Fruit fly (Drosophila melanogaster) whole organism, adult: ENCODE data around the gene CG14022.
A peak's percentile ranks its signal among the peaks of the same experiment; 100 is the strongest.

ENCODE experiments used
- CG11617 ChIP-seq: fragments of 200-800 bp; sonication (Bioruptor generic); optimal IDR thresholded peaks from 2 replicates; lab custom pipeline; 2017; ENCODE audit warnings: mild to moderate bottlenecking, missing biosample characterization, missing genetic modification reagents, missing genetic modification characterization
- CG12768 ChIP-seq: fragments of 200-800 bp; sonication (Bioruptor generic); optimal IDR thresholded peaks from 2 replicates; lab custom pipeline; 2017; ENCODE audit warnings: missing biosample characterization, missing genetic modification characterization, mild to moderate bottlenecking, moderate library complexity, missing genetic modification reagents
- Crg-1 ChIP-seq: fragments of 200-800 bp; sonication (Bioruptor generic); optimal IDR thresholded peaks from 2 replicates; lab custom pipeline; 2016; ENCODE audit warnings: missing biosample characterization, missing genetic modification characterization

DNA sequence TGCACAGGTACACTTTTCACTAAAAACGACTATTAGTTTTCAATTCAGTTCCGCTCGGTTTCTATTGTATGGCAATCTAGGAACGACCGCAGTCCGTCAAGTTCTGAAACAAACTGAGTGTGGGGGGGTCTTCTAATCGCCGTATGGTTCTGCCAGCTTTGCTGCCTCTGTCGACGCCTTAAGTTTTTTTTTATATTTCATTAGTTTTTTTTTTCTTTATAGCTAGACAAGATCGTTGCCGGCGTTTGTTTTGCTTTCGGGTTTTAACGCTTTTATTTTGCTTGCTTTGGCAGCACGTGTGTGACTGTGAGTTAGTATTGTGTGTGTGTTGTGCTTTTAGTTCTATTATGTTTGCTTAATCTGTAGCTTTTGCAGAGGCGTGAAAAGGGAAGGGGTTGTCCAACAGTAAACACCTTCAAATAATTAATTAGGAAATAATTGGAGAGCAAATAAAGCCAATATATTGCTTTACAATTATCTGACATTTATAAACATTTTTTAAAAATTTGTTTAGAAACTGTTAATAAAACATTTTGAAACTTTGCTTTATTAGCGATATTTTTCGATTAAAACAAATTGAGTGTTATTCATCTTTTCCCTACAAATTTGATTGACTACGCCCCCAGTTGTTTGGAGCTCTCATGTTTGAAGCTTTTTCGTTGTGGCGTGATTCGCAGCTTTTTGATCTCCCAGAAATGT lies 13.6 kb upstream of the CG14022 start, which contains the start of gene Acsf2:
- peak; percentile 98 for TF ChIP-seq Crg-1 (GFP tag; lab: Kevin White, UChicago)
- TF ChIP-seq CG11617 (GFP tag; lab: Kevin White, UChicago) = peak; percentile 98
- TF ChIP-seq CG12768 = peak; percentile 99
